Fruit fly (Drosophila melanogaster): Measurements from ENCODE around the gene CG12375.

dm6 chr2L:8171544-8171943 lies 44.9 kb upstream of the CG12375 start:
- TF ChIP-seq CrebA (GFP tag; optimal IDR thresholded peaks at IDR 0.05; ENCODE audit: borderline replicate concordance) = no peak
- no peak for TF ChIP-seq lola (GFP tag; optimal IDR thresholded peaks at IDR 0.05)
- TF ChIP-seq psq (GFP tag; optimal IDR thresholded peaks at IDR 0.05) = no peak
- no peak for TF ChIP-seq dmrt93B (GFP tag; optimal IDR thresholded peaks at IDR 0.05)
- TF ChIP-seq br (GFP tag; optimal IDR thresholded peaks at IDR 0.05) = no peak
- TF ChIP-seq h (GFP tag; optimal IDR thresholded peaks at IDR 0.05) = no peak
- no peak for TF ChIP-seq CG9705 (GFP tag; optimal IDR thresholded peaks at IDR 0.05)
- no peak for TF ChIP-seq fru (GFP tag; optimal IDR thresholded peaks at IDR 0.05)
- TF ChIP-seq usp (GFP tag; optimal IDR thresholded peaks at IDR 0.05) = no peak
- TF ChIP-seq Sp1 (GFP tag; optimal IDR thresholded peaks at IDR 0.05) = no peak

All from whole organism, wandering third instar larva.